In the genomic region with DNA sequence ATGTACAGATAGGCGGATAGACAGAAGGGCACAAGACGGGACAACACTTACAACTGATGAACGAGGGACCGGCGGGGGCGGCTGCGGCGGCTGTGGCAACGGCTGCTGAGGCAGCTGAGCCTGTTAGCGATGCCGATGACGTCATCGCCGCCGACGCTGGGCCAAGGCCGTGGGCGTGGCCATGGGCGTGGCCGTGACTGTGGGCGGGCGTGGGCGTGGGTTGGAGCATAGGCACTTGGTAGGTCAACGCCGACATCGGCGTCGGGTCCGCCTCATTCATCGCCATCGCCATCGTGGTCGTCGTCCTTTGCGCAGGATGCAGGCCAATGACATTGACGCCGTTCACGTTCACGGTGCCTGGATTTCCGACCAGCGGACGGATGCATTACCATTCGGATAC, we compare ENCODE assay signal across 1 fruit fly cellular context.
TF ChIP-seq lines count a peak whose summit lies in the region.

No protein-coding gene starts in this region.

TF ChIP-seq in whole organism, embryonic, 481 proteins besides CTCF, POLR2A, EP300 and RAD21 (continued from another document):
- TF ChIP-seq ERR (GFP tag; optimal IDR thresholded peaks at IDR 0.05; lab: Kevin White, UChicago) (no peak), CG9932 (GFP tag; IDR thresholded peaks at IDR 0.05; lab: Robert Waterston, UW) (0 out of 2 replicates have a peak, but pooled peaks have one; percentile 24), CG6683 (GFP tag; optimal IDR thresholded peaks at IDR 0.05; lab: Kevin White, UChicago) (no peak), zen2 (GFP tag; IDR thresholded peaks at IDR 0.05; lab: Robert Waterston, UW; ENCODE audit: partially characterized antibody) (no peak), jumu (GFP tag; optimal IDR thresholded peaks at IDR 0.05; lab: Kevin White, UChicago) (no peak), Doc2 (GFP tag; IDR thresholded peaks at IDR 0.05; lab: Robert Waterston, UW) (0 out of 2 replicates have a peak, but pooled peaks have one; percentile 7), CG15269 (tag; optimal IDR thresholded peaks at IDR 0.05; lab: Kevin White, UChicago) (no peak), TFAM (GFP tag; optimal IDR thresholded peaks at IDR 0.05; lab: Kevin White, UChicago) (no peak), schlank (tag; optimal IDR thresholded peaks at IDR 0.05; lab: Kevin White, UChicago) (no peak), CG32772 (GFP tag; IDR thresholded peaks at IDR 0.05; lab: Robert Waterston, UW) (no peak), Bteb2 (GFP tag; optimal IDR thresholded peaks at IDR 0.05; lab: Kevin White, UChicago) (no peak), crol (GFP tag; IDR thresholded peaks at IDR 0.05; lab: Robert Waterston, UW) (no peak), Lpt (GFP tag; optimal IDR thresholded peaks at IDR 0.05; lab: Kevin White, UChicago) (no peak), CG15601 (tag; optimal IDR thresholded peaks at IDR 0.05; lab: Kevin White, UChicago) (no peak), Camta (GFP tag; optimal IDR thresholded peaks at IDR 0.05; lab: Kevin White, UChicago) (no peak), vvl (GFP tag; IDR thresholded peaks at IDR 0.05; lab: Robert Waterston, UW) (no peak), wdn (GFP tag; IDR thresholded peaks at IDR 0.05; lab: Robert Waterston, UW) (no peak), CG4730 (GFP tag; IDR thresholded peaks at IDR 0.05; lab: Robert Waterston, UW) (no peak), CG3065 (GFP tag; optimal IDR thresholded peaks at IDR 0.05; lab: Kevin White, UChicago) (no peak), slbo (GFP tag; IDR thresholded peaks at IDR 0.05; lab: Robert Waterston, UW) (0 out of 2 replicates have a peak, but pooled peaks have one; percentile 28), CG6272 (GFP tag; IDR thresholded peaks at IDR 0.05; lab: Robert Waterston, UW) (0 out of 2 replicates have a peak, but pooled peaks have one; percentile 35), CG17385 (GFP tag; optimal IDR thresholded peaks at IDR 0.05; lab: Kevin White, UChicago) (no peak), CG17186 (GFP tag; optimal IDR thresholded peaks at IDR 0.05; lab: Kevin White, UChicago) (no peak), CG18262 (tag; optimal IDR thresholded peaks at IDR 0.05; lab: Kevin White, UChicago) (no peak), jigr1 (GFP tag; IDR thresholded peaks at IDR 0.05; lab: Robert Waterston, UW) (0 out of 3 replicates have a peak, but pooled peaks have one; percentile 22), Hr39 (optimal IDR thresholded peaks at IDR 0.05; lab: Kevin White, UChicago) (peak; percentile 94), pita (GFP tag; optimal IDR thresholded peaks at IDR 0.05; lab: Kevin White, UChicago) (no peak), Nf-YB (GFP tag; optimal IDR thresholded peaks at IDR 0.05; lab: Kevin White, UChicago) (no peak), CG34376 (GFP tag; optimal IDR thresholded peaks at IDR 0.05; lab: Kevin White, UChicago) (no peak), sug (tag; optimal IDR thresholded peaks at IDR 0.05; lab: Kevin White, UChicago) (no peak), CG14965 (GFP tag; optimal IDR thresholded peaks at IDR 0.05; lab: Kevin White, UChicago; ENCODE audit: borderline replicate concordance) (no peak), CG15011 (GFP tag; optimal IDR thresholded peaks at IDR 0.05; lab: Kevin White, UChicago) (no peak), gce (GFP tag; IDR thresholded peaks at IDR 0.05; lab: Robert Waterston, UW) (no peak), CG10543 (GFP tag; optimal IDR thresholded peaks at IDR 0.05; lab: Kevin White, UChicago) (no peak), exex (tag; optimal IDR thresholded peaks at IDR 0.05; lab: Kevin White, UChicago) (no peak), CG11085 (GFP tag; IDR thresholded peaks at IDR 0.05; lab: Robert Waterston, UW) (no peak), stwl (tag; optimal IDR thresholded peaks at IDR 0.05; lab: Kevin White, UChicago) (no peak), CG15696 (tag; optimal IDR thresholded peaks at IDR 0.05; lab: Kevin White, UChicago) (no peak), psq (GFP tag; optimal IDR thresholded peaks at IDR 0.05; lab: Kevin White, UChicago) (no peak), kay (GFP tag; optimal IDR thresholded peaks at IDR 0.05; lab: Kevin White, UChicago) (no peak), ind (GFP tag; optimal IDR thresholded peaks at IDR 0.05; lab: Kevin White, UChicago) (no peak), jing (GFP tag; optimal IDR thresholded peaks at IDR 0.05; lab: Kevin White, UChicago) (no peak), CG13287 (GFP tag; IDR thresholded peaks at IDR 0.05; lab: Robert Waterston, UW; ENCODE audit: partially characterized antibody) (no peak), fd96Cb (tag; optimal IDR thresholded peaks at IDR 0.05; lab: Kevin White, UChicago) (no peak), tup (GFP tag; optimal IDR thresholded peaks at IDR 0.05; lab: Kevin White, UChicago) (no peak), CG15514 (GFP tag; optimal IDR thresholded peaks at IDR 0.05; lab: Kevin White, UChicago) (no peak), insv (GFP tag; optimal IDR thresholded peaks at IDR 0.05; lab: Kevin White, UChicago) (no peak), CG34422 (GFP tag; IDR thresholded peaks at IDR 0.05; lab: Robert Waterston, UW) (no peak), hb (GFP tag; IDR thresholded peaks at IDR 0.05; lab: Robert Waterston, UW; ENCODE audit: partially characterized antibody) (no peak), Dref (GFP tag; IDR thresholded peaks at IDR 0.05; lab: Robert Waterston, UW) (0 out of 2 replicates have a peak, but pooled peaks have one; percentile 21), ssp (GFP tag; IDR thresholded peaks at IDR 0.05; lab: Robert Waterston, UW) (no peak), E2f1 (GFP tag; IDR thresholded peaks at IDR 0.05; lab: Robert Waterston, UW) (no peak), CG1529 (GFP tag; optimal IDR thresholded peaks at IDR 0.05; lab: Kevin White, UChicago) (no peak), HLHmδ (GFP tag; optimal IDR thresholded peaks at IDR 0.05; lab: Kevin White, UChicago) (no peak), Usf (GFP tag; optimal IDR thresholded peaks at IDR 0.05; lab: Kevin White, UChicago) (no peak), sr (GFP tag; IDR thresholded peaks at IDR 0.05; lab: Robert Waterston, UW) (no peak), CG17568 (GFP tag; optimal IDR thresholded peaks at IDR 0.05; lab: Kevin White, UChicago) (no peak), ara (GFP tag; IDR thresholded peaks at IDR 0.05; lab: Robert Waterston, UW) (no peak), CG11456 (GFP tag; IDR thresholded peaks at IDR 0.05; lab: Robert Waterston, UW) (0 out of 3 replicates have a peak, but pooled peaks have one; percentile 44), sna (GFP tag; IDR thresholded peaks at IDR 0.05; lab: Robert Waterston, UW; ENCODE audit: partially characterized antibody) (no peak), Awh (GFP tag; IDR thresholded peaks at IDR 0.05; lab: Robert Waterston, UW) (no peak), prd (optimal IDR thresholded peaks at IDR 0.05; lab: Kevin White, UChicago) (no peak), prd (GFP tag; IDR thresholded peaks at IDR 0.05; lab: Robert Waterston, UW) (no peak), Dip3 (GFP tag; optimal IDR thresholded peaks at IDR 0.05; lab: Kevin White, UChicago) (no peak), crp (GFP tag; optimal IDR thresholded peaks at IDR 0.05; lab: Kevin White, UChicago) (no peak), Optix (GFP tag; IDR thresholded peaks at IDR 0.05; lab: Robert Waterston, UW) (no peak), peb (GFP tag; IDR thresholded peaks at IDR 0.05; lab: Robert Waterston, UW) (no peak), tx (GFP tag; optimal IDR thresholded peaks at IDR 0.05; lab: Kevin White, UChicago) (no peak), ems (GFP tag; optimal IDR thresholded peaks at IDR 0.05; lab: Kevin White, UChicago) (no peak)
